Worm (Caenorhabditis elegans) whole organism, young adult: Measurements from ENCODE around the gene msp-36.

Experiments used
- B0035.1 ChIP-seq: sonication (generic microtip); optimal IDR thresholded peaks from 2 replicates; lab custom pipeline; 2016; ENCODE audit warnings: missing genetic modification characterization, mild to moderate bottlenecking, missing compliant biosample characterization, missing genotype, missing genetic modification reagents
- B0336.3 ChIP-seq: fragments of 200-800 bp; sonication (Bioruptor generic); IDR thresholded peaks from 2 replicates; pipeline ENCODE4 v1.3.6; 2022; ENCODE audit warnings: missing genetic modification characterization, missing compliant biosample characterization
- C17E4.6 ChIP-seq: fragments of 200-800 bp; sonication (Bioruptor generic); IDR thresholded peaks from 2 replicates; pipeline ENCODE4 v1.3.6; 2022; ENCODE audit warnings: missing genetic modification reagents, missing genetic modification characterization, missing compliant biosample characterization
- D2030.7 ChIP-seq: fragments of 200-800 bp; sonication (Bioruptor generic); IDR thresholded peaks from 2 replicates; pipeline ENCODE4 v1.3.6; 2022; ENCODE audit warnings: missing genetic modification reagents, missing genetic modification characterization, missing compliant biosample characterization
- F33H1.4 ChIP-seq: fragments of 200-800 bp; sonication (Bioruptor generic); IDR thresholded peaks from 2 replicates; pipeline ENCODE4 v1.3.6; 2022; ENCODE audit warnings: missing genetic modification reagents, missing genetic modification characterization, missing compliant biosample characterization
- K11D2.4 ChIP-seq: fragments of 200-800 bp; sonication (Bioruptor generic); IDR thresholded peaks from 2 replicates; pipeline ENCODE4 v1.3.6; 2022; ENCODE audit warnings: missing genetic modification reagents, missing genetic modification characterization, missing compliant biosample characterization
- Y53F4B.3 ChIP-seq: fragments of 200-800 bp; sonication (Bioruptor generic); IDR thresholded peaks from 2 replicates; pipeline ENCODE4 v1.3.6; 2022; ENCODE audit warnings: missing genetic modification reagents, missing genetic modification characterization, missing compliant biosample characterization
- Y53G8AR.9 ChIP-seq: fragments of 200-800 bp; sonication (Bioruptor generic); conservative IDR thresholded peaks from 2 replicates; pipeline ENCODE4 v1.3.6; 2022; ENCODE audit warnings: missing genetic modification reagents, missing genetic modification characterization, missing compliant biosample characterization
- aptf-2 ChIP-seq: fragments of 200-800 bp; sonication (Bioruptor generic); conservative IDR thresholded peaks from 2 replicates; pipeline ENCODE4 v1.3.6; 2022; ENCODE audit warnings: missing genetic modification reagents, missing genetic modification characterization, missing compliant biosample characterization
- atf-7 ChIP-seq: sonication (generic microtip); optimal IDR thresholded peaks from 2 replicates; lab custom pipeline; 2017; ENCODE audit warnings: mild to moderate bottlenecking, missing genetic modification characterization, missing compliant biosample characterization
- bed-2 ChIP-seq: fragments of 200-800 bp; sonication (Bioruptor generic); IDR thresholded peaks from 2 replicates; pipeline ENCODE4 v1.3.6; 2022; ENCODE audit warnings: missing genetic modification reagents, missing genetic modification characterization, missing compliant biosample characterization
- ccch-3 ChIP-seq: fragments of 200-800 bp; sonication (Bioruptor generic); optimal IDR thresholded peaks from 2 replicates; lab custom pipeline; 2018; ENCODE audit warnings: mild to moderate bottlenecking, missing genetic modification characterization, missing compliant biosample characterization
- die-1 ChIP-seq: sonication (generic microtip); optimal IDR thresholded peaks from 2 replicates; lab custom pipeline; 2016; ENCODE audit warnings: missing genotype, mild to moderate bottlenecking, missing genetic modification characterization, missing compliant biosample characterization
- egl-44 ChIP-seq: fragments of 200-800 bp; sonication (Bioruptor generic); IDR thresholded peaks from 2 replicates; pipeline ENCODE4 v1.3.6; 2022; ENCODE audit warnings: missing genetic modification reagents, missing genetic modification characterization, missing compliant biosample characterization
- egrh-3 ChIP-seq: fragments of 200-800 bp; sonication (Bioruptor generic); IDR thresholded peaks from 2 replicates; pipeline ENCODE4 v1.3.6; 2022; ENCODE audit warnings: missing genetic modification reagents, missing genetic modification characterization, missing compliant biosample characterization
- ets-4 ChIP-seq: fragments of 200-800 bp; sonication (Bioruptor generic); optimal IDR thresholded peaks from 2 replicates; lab custom pipeline; 2018; ENCODE audit warnings: mild to moderate bottlenecking, missing genetic modification characterization, missing compliant biosample characterization
- gei-17 ChIP-seq: fragments of 200-800 bp; sonication (Bioruptor generic); optimal IDR thresholded peaks from 2 replicates; lab custom pipeline; 2018; ENCODE audit warnings: mild to moderate bottlenecking, missing genetic modification characterization, missing compliant biosample characterization
- him-1 ChIP-seq: sonication (generic microtip); optimal IDR thresholded peaks from 2 replicates; lab custom pipeline; 2016; ENCODE audit warnings: missing genotype, missing genetic modification reagents, missing genetic modification characterization, missing compliant biosample characterization
- hrde-1 ChIP-seq: sonication (generic microtip); optimal IDR thresholded peaks from 2 replicates; lab custom pipeline; 2016; ENCODE audit warnings: missing genetic modification characterization, mild to moderate bottlenecking, missing compliant biosample characterization, moderate library complexity, missing genotype, missing genetic modification reagents, borderline replicate concordance
- let-607 ChIP-seq, 2 experiments: fragments of 200-800 bp in 1 of 2; sonication (Bioruptor generic) in 1 of 2; sonication (generic microtip) in 1 of 2; optimal IDR thresholded peaks; 2 replicates each; lab custom pipeline; 2016 to 2018; ENCODE audit warnings: mild to moderate bottlenecking in 2 of 2, missing compliant biosample characterization in 2 of 2, missing genetic modification characterization in 2 of 2, moderate library complexity in 2 of 2, missing genotype in 1 of 2
- lsy-27 ChIP-seq: sonication (generic microtip); optimal IDR thresholded peaks from 2 replicates; lab custom pipeline; 2017; ENCODE audit warnings: missing genetic modification characterization, mild to moderate bottlenecking, missing compliant biosample characterization, antibody characterized with exemption, missing genotype, borderline replicate concordance; ENCODE audit not compliant: insufficient read depth
- madf-10 ChIP-seq: sonication (generic microtip); optimal IDR thresholded peaks from 2 replicates; lab custom pipeline; 2016; ENCODE audit warnings: mild to moderate bottlenecking, missing genetic modification characterization, missing compliant biosample characterization
- madf-3 ChIP-seq: fragments of 200-800 bp; sonication (Bioruptor generic); IDR thresholded peaks from 2 replicates; pipeline ENCODE4 v1.3.6; 2022; ENCODE audit warnings: missing genetic modification reagents, missing genetic modification characterization, missing compliant biosample characterization
- madf-8 ChIP-seq: fragments of 200-800 bp; sonication (Bioruptor generic); conservative IDR thresholded peaks from 2 replicates; pipeline ENCODE4 v1.3.6; 2022; ENCODE audit warnings: missing genetic modification reagents, missing genetic modification characterization, missing compliant biosample characterization
- mel-28 ChIP-seq: sonication (generic microtip); optimal IDR thresholded peaks from 2 replicates; lab custom pipeline; 2016; ENCODE audit warnings: borderline replicate concordance, mild to moderate bottlenecking, missing genetic modification characterization, missing compliant biosample characterization
- nfyb-1 ChIP-seq: fragments of 200-800 bp; sonication (Bioruptor generic); IDR thresholded peaks from 2 replicates; pipeline ENCODE4 v1.3.6; 2022; ENCODE audit warnings: missing genetic modification reagents, missing genetic modification characterization, missing compliant biosample characterization
- nhr-120 ChIP-seq: fragments of 200-800 bp; sonication (Bioruptor generic); IDR thresholded peaks from 2 replicates; pipeline ENCODE4 v1.3.6; 2022; ENCODE audit warnings: missing genetic modification characterization, missing compliant biosample characterization
- nhr-80 ChIP-seq: sonication (generic microtip); optimal IDR thresholded peaks from 2 replicates; lab custom pipeline; 2016; ENCODE audit warnings: missing genetic modification characterization, missing compliant biosample characterization
- sdz-38 ChIP-seq: sonication (generic microtip); optimal IDR thresholded peaks from 2 replicates; lab custom pipeline; 2016; ENCODE audit warnings: missing genotype, missing genetic modification characterization, missing compliant biosample characterization
- zim-3 ChIP-seq: sonication (generic microtip); optimal IDR thresholded peaks from 2 replicates; lab custom pipeline; 2017; ENCODE audit warnings: mild to moderate bottlenecking, missing genetic modification characterization, moderate library complexity, missing compliant biosample characterization
- ztf-22 ChIP-seq: fragments of 200-800 bp; sonication (Bioruptor generic); optimal IDR thresholded peaks from 2 replicates; lab custom pipeline; 2018; ENCODE audit warnings: mild to moderate bottlenecking, missing genetic modification characterization, moderate library complexity, missing compliant biosample characterization
- ztf-26 ChIP-seq: sonication (generic microtip); optimal IDR thresholded peaks from 2 replicates; lab custom pipeline; 2017; ENCODE audit warnings: missing genetic modification characterization, missing compliant biosample characterization
- ztf-3 ChIP-seq: fragments of 200-800 bp; sonication (Bioruptor generic); optimal IDR thresholded peaks from 2 replicates; lab custom pipeline; 2018; ENCODE audit warnings: mild to moderate bottlenecking, missing genetic modification characterization, missing compliant biosample characterization

The msp-36 gene

ce11 chrIV:10048268-10048667 lies 47.0 kb upstream of the msp-36 start:
- no peak for TF ChIP-seq sdz-38 (tag; lab: Kevin White, UChicago)
- no peak for TF ChIP-seq die-1 (tag; lab: Kevin White, UChicago)
- TF ChIP-seq bed-2 = no peak
- TF ChIP-seq ccch-3 (GFP tag; lab: Kevin White, UChicago) = no peak
- TF ChIP-seq B0035.1 (tag; lab: Kevin White, UChicago) = no peak
- no peak for TF ChIP-seq egl-44
- no peak for TF ChIP-seq gei-17
- TF ChIP-seq nhr-120 (GFP tag; lab: Robert Waterston, UW) = no peak

- TF ChIP-seq aptf-2 (GFP tag; lab: Robert Waterston, UW) = no peak
- no peak for TF ChIP-seq hrde-1 (tag; lab: Kevin White, UChicago)
- no peak for TF ChIP-seq lsy-27 (tag; lab: Kevin White, UChicago)
These were observed 44.1 kb upstream of the msp-36 start, which contains the start of gene T04B2.8 for ce11 chrIV:10051088-10051487. Gene T04B2.8, minus strand, starts transcription at chrIV:10051188.

ce11 chrIV:10053550-10053949 lies 41.7 kb upstream of the msp-36 start, which contains the start of gene srv-12:
Gene srv-12, minus strand, starts transcription at chrIV:10053650.
- TF ChIP-seq madf-8 (GFP tag; lab: Robert Waterston, UW) = no peak
- TF ChIP-seq, all 124 proteins: peak for 0

- no peak for TF ChIP-seq die-1 (tag; lab: Kevin White, UChicago)
- TF ChIP-seq Y53G8AR.9 (GFP tag; lab: Robert Waterston, UW) = no peak
- no peak for TF ChIP-seq zim-3
- TF ChIP-seq ztf-3 (GFP tag; lab: Kevin White, UChicago) = no peak
- no peak for TF ChIP-seq B0336.3 (GFP tag; lab: Robert Waterston, UW)
- no peak for TF ChIP-seq egrh-3 (GFP tag; lab: Robert Waterston, UW)
- TF ChIP-seq D2030.7 = no peak
- TF ChIP-seq Y53F4B.3 (GFP tag; lab: Robert Waterston, UW) = no peak
- TF ChIP-seq bed-2 = no peak
- no peak for TF ChIP-seq madf-10 (tag; lab: Kevin White, UChicago)
- TF ChIP-seq him-1 (tag; lab: Kevin White, UChicago) = no peak
- TF ChIP-seq madf-3 (GFP tag; lab: Robert Waterston, UW) = no peak
- no peak for TF ChIP-seq nfyb-1 (GFP tag; lab: Robert Waterston, UW)
- TF ChIP-seq lsy-27 (tag; lab: Kevin White, UChicago) = no peak
- TF ChIP-seq let-607 (tag; optimal IDR thresholded peaks at IDR 0.05; lab: Kevin White, UChicago) = no peak
- no peak for TF ChIP-seq mel-28 (tag; lab: Kevin White, UChicago)
- TF ChIP-seq C17E4.6 (GFP tag; lab: Robert Waterston, UW) = no peak
These were observed 39.1 kb upstream of the msp-36 start, which contains the start of gene T04B2.7 for ce11 chrIV:10056138-10056537. Gene T04B2.7, minus strand, starts transcription at chrIV:10056238.

- TF ChIP-seq K11D2.4 (GFP tag; lab: Robert Waterston, UW) (no peak), F33H1.4 (GFP tag; lab: Robert Waterston, UW) (no peak), atf-7 (tag; lab: Kevin White, UChicago) (peak; percentile 4), let-607 (tag; optimal IDR thresholded peaks at IDR 0.05; lab: Kevin White, UChicago) (peak in 1 of 2 experiments; percentile 53), nhr-80 (tag; lab: Kevin White, UChicago) (peak; percentile 73), ztf-22 (GFP tag; lab: Kevin White, UChicago) (peak; percentile 17), ztf-26 (tag; lab: Kevin White, UChicago) (no peak), ets-4 (peak; percentile 40)
- TF ChIP-seq, all 124 proteins: peak for 5
These were observed 36.1 kb upstream of the msp-36 start for ce11 chrIV:10059175-10059574.
